Worm (Caenorhabditis elegans): ENCODE measurements around the gene ilys-5.

The ilys-5 gene

ce11 chrX:6533038-6533437 lies 3.6 kb downstream of the ilys-5 start:
- TF ChIP-seq fos-1 (tag; optimal IDR thresholded peaks at IDR 0.05) (peak; percentile 1), nhr-21 (tag; optimal IDR thresholded peaks at IDR 0.05) (no peak)

ce11 chrX:6531896-6532295 lies 4.7 kb downstream of the ilys-5 start:
- TF ChIP-seq ZK546.5 (tag; optimal IDR thresholded peaks at IDR 0.05) (no peak), lsy-2 (tag; optimal IDR thresholded peaks at IDR 0.05) (peak in 1 of 2 experiments; percentile 16), nhr-129 (tag; optimal IDR thresholded peaks at IDR 0.05) (peak; percentile 96)

ce11 chrX:6530591-6530990 lies 6.0 kb downstream of the ilys-5 start:
- no peak for TF ChIP-seq Y55F3AM.14 (GFP tag; optimal IDR thresholded peaks at IDR 0.05)
- peak; percentile 62 for TF ChIP-seq fos-1 (tag; optimal IDR thresholded peaks at IDR 0.05)
- TF ChIP-seq ama-1 (optimal IDR thresholded peaks at IDR 0.05): no peak

- TF ChIP-seq Y55F3AM.14 (GFP tag; optimal IDR thresholded peaks at IDR 0.05) (no peak), lin-13 (GFP tag; optimal IDR thresholded peaks at IDR 0.05) (no peak), nhr-237 (tag; optimal IDR thresholded peaks at IDR 0.05) (no peak), nhr-21 (tag; optimal IDR thresholded peaks at IDR 0.05) (no peak), C34F6.9 (tag; optimal IDR thresholded peaks at IDR 0.05) (no peak), sma-3 (GFP tag; optimal IDR thresholded peaks at IDR 0.05) (no peak), egl-27 (tag; optimal IDR thresholded peaks at IDR 0.05) (no peak), ztf-1 (GFP tag; conservative IDR thresholded peaks at IDR 0.05) (no peak), ceh-82 (tag; optimal IDR thresholded peaks at IDR 0.05) (no peak), sma-9 (GFP tag; optimal IDR thresholded peaks at IDR 0.05) (no peak), sma-9 (tag; optimal IDR thresholded peaks at IDR 0.05) (no peak), F13H6.1 (tag; optimal IDR thresholded peaks at IDR 0.05) (no peak), sem-4 (tag; optimal IDR thresholded peaks at IDR 0.05) (no peak), crh-2 (tag; optimal IDR thresholded peaks at IDR 0.05) (no peak), mdl-1 (tag; optimal IDR thresholded peaks at IDR 0.05) (no peak), dmd-4 (tag; optimal IDR thresholded peaks at IDR 0.05) (no peak)
Observed at ce11 chrX:6530046-6530445, 6.6 kb downstream of the ilys-5 start, which contains the start of gene ceh-60. ceh-60 (minus strand) TSS chrX:6530146.

ce11 chrX:6522634-6523070 lies 14.0 kb downstream of the ilys-5 start:
- peak; percentile 41 for TF ChIP-seq gmeb-1 (tag; optimal IDR thresholded peaks at IDR 0.05)
- no peak for TF ChIP-seq ama-1 (optimal IDR thresholded peaks at IDR 0.05)
- TF ChIP-seq fos-1 (tag; optimal IDR thresholded peaks at IDR 0.05): peak; percentile 37
- TF ChIP-seq crh-2 (tag; optimal IDR thresholded peaks at IDR 0.05): peak; percentile 22
- peak; percentile 30 for TF ChIP-seq sma-9 (GFP tag; optimal IDR thresholded peaks at IDR 0.05)
- TF ChIP-seq sma-9 (tag; optimal IDR thresholded peaks at IDR 0.05): no peak
- peak; percentile 49 for TF ChIP-seq F13H6.1 (tag; optimal IDR thresholded peaks at IDR 0.05)
- TF ChIP-seq aly-2 (tag; optimal IDR thresholded peaks at IDR 0.05): no peak

- TF ChIP-seq mab-5 (tag; optimal IDR thresholded peaks at IDR 0.05) (no peak), mbf-1 (tag; optimal IDR thresholded peaks at IDR 0.05) (no peak), sem-4 (tag; optimal IDR thresholded peaks at IDR 0.05) (no peak), zag-1 (tag; optimal IDR thresholded peaks at IDR 0.05) (no peak), gmeb-1 (tag; optimal IDR thresholded peaks at IDR 0.05) (peak; percentile 19), nhr-23 (tag; optimal IDR thresholded peaks at IDR 0.05) (no peak), nhr-25 (tag; optimal IDR thresholded peaks at IDR 0.05) (no peak), elt-1 (tag; optimal IDR thresholded peaks at IDR 0.05) (no peak), aly-2 (tag; optimal IDR thresholded peaks at IDR 0.05) (no peak), nhr-77 (tag; optimal IDR thresholded peaks at IDR 0.05) (no peak), blmp-1 (tag; optimal IDR thresholded peaks at IDR 0.05; ENCODE audit: insufficient read depth) (no peak), ztf-1 (GFP tag; conservative IDR thresholded peaks at IDR 0.05) (no peak), Y55F3AM.14 (GFP tag; optimal IDR thresholded peaks at IDR 0.05) (no peak), sma-9 (GFP tag; optimal IDR thresholded peaks at IDR 0.05) (no peak), sma-9 (tag; optimal IDR thresholded peaks at IDR 0.05) (no peak), egl-27 (tag; optimal IDR thresholded peaks at IDR 0.05) (no peak), crh-2 (tag; optimal IDR thresholded peaks at IDR 0.05) (peak; percentile 16), skn-1 (tag; optimal IDR thresholded peaks at IDR 0.05) (no peak), elt-3 (tag; optimal IDR thresholded peaks at IDR 0.05) (no peak), lin-13 (GFP tag; optimal IDR thresholded peaks at IDR 0.05) (no peak), snpc-4 (tag; optimal IDR thresholded peaks at IDR 0.05) (no peak), unc-62 (GFP tag; optimal IDR thresholded peaks at IDR 0.05) (no peak), lin-11 (tag; optimal IDR thresholded peaks at IDR 0.05) (no peak), nhr-10 (tag; optimal IDR thresholded peaks at IDR 0.05) (no peak), F13H6.1 (tag; optimal IDR thresholded peaks at IDR 0.05) (peak; percentile 18), ceh-16 (tag; optimal IDR thresholded peaks at IDR 0.05) (no peak), mdl-1 (tag; optimal IDR thresholded peaks at IDR 0.05) (no peak)
Observed at ce11 chrX:6520644-6521043, 16.0 kb downstream of the ilys-5 start.
